Worm (Caenorhabditis elegans) whole organism, L2 larva: ENCODE data around the gene F54F7.10.

ENCODE experiments used
- C34F6.9 ChIP-seq: fragments of 150-350 bp; optimal IDR thresholded peaks from 2 replicates; lab custom pipeline; 2014; ENCODE audit warnings: missing biosample characterization, missing genetic modification characterization
- F13H6.1 ChIP-seq: sonication (generic microtip); optimal IDR thresholded peaks from 2 replicates; lab custom pipeline; 2016; ENCODE audit warnings: missing genetic modification characterization, missing compliant biosample characterization
- R02D3.7 ChIP-seq: fragments of 150-350 bp; optimal IDR thresholded peaks from 2 replicates; lab custom pipeline; 2014; ENCODE audit warnings: missing biosample characterization, missing genetic modification characterization
- ZK546.5 ChIP-seq: sonication (generic microtip); optimal IDR thresholded peaks from 2 replicates; lab custom pipeline; 2017; ENCODE audit warnings: missing biosample characterization, missing genetic modification characterization
- alr-1 ChIP-seq: fragments of 150-350 bp; optimal IDR thresholded peaks from 2 replicates; lab custom pipeline; 2014; ENCODE audit warnings: missing biosample characterization, missing genetic modification characterization
- aly-2 ChIP-seq: fragments of 150-350 bp; optimal IDR thresholded peaks from 2 replicates; lab custom pipeline; 2014; ENCODE audit warnings: missing biosample characterization, missing genetic modification characterization
- ama-1 ChIP-seq: fragments of 150-350 bp; optimal IDR thresholded peaks from 2 replicates; lab custom pipeline; 2018; ENCODE audit warnings: inconsistent platforms
- blmp-1 ChIP-seq: sonication (generic microtip); optimal IDR thresholded peaks from 2 replicates; lab custom pipeline; 2017; ENCODE audit warnings: missing genetic modification characterization, mild to moderate bottlenecking, missing compliant biosample characterization, antibody characterized with exemption, moderate library complexity; ENCODE audit not compliant: insufficient read depth
- ceh-82 ChIP-seq: fragments of 150-350 bp; optimal IDR thresholded peaks from 2 replicates; lab custom pipeline; 2014; ENCODE audit warnings: missing biosample characterization, missing genetic modification characterization
- crh-2 ChIP-seq: sonication (generic microtip); optimal IDR thresholded peaks from 2 replicates; lab custom pipeline; 2017; ENCODE audit warnings: missing biosample characterization, missing genetic modification characterization
- dmd-4 ChIP-seq: sonication (generic microtip); optimal IDR thresholded peaks from 2 replicates; lab custom pipeline; 2017; ENCODE audit warnings: missing biosample characterization, missing genetic modification characterization
- elt-1 ChIP-seq: fragments of 150-350 bp; optimal IDR thresholded peaks from 2 replicates; lab custom pipeline; 2014; ENCODE audit warnings: missing biosample characterization, missing genetic modification characterization
- elt-3 ChIP-seq: sonication (generic microtip); optimal IDR thresholded peaks from 2 replicates; lab custom pipeline; 2017; ENCODE audit warnings: missing biosample characterization, missing genetic modification characterization
- lin-11 ChIP-seq: fragments of 150-350 bp; sonication (generic microtip); optimal IDR thresholded peaks from 2 replicates; lab custom pipeline; 2014; ENCODE audit warnings: missing biosample characterization, missing genetic modification characterization, inconsistent platforms, mixed read lengths
- lin-13 ChIP-seq: fragments of 150-350 bp; optimal IDR thresholded peaks from 2 replicates; lab custom pipeline; 2014; ENCODE audit warnings: missing biosample characterization, missing genetic modification reagents, missing genetic modification characterization
- lin-39 ChIP-seq: fragments of 150-350 bp; optimal IDR thresholded peaks from 2 replicates; lab custom pipeline; 2014; ENCODE audit warnings: missing biosample characterization, missing genetic modification reagents, missing genetic modification characterization
- lsy-2 ChIP-seq, 2 experiments: fragments of 150-350 bp in 1 of 2; sonication (generic microtip) in 1 of 2; optimal IDR thresholded peaks; 2 replicates each; lab custom pipeline; 2014 to 2017; ENCODE audit warnings: missing biosample characterization in 2 of 2, missing genetic modification characterization in 2 of 2
- mab-5 ChIP-seq: fragments of 150-350 bp; optimal IDR thresholded peaks from 2 replicates; lab custom pipeline; 2014; ENCODE audit warnings: missing biosample characterization, missing genetic modification characterization
- nhr-10 ChIP-seq: sonication (generic microtip); optimal IDR thresholded peaks from 2 replicates; lab custom pipeline; 2017; ENCODE audit warnings: missing biosample characterization, missing genetic modification characterization
- nhr-11 ChIP-seq: fragments of 150-350 bp; optimal IDR thresholded peaks from 2 replicates; lab custom pipeline; 2014; ENCODE audit warnings: missing biosample characterization, missing genetic modification characterization
- nhr-12 ChIP-seq: fragments of 150-350 bp; optimal IDR thresholded peaks from 2 replicates; lab custom pipeline; 2014; ENCODE audit warnings: missing biosample characterization, missing genetic modification characterization
- nhr-129 ChIP-seq: fragments of 150-350 bp; optimal IDR thresholded peaks from 2 replicates; lab custom pipeline; 2014; ENCODE audit warnings: missing biosample characterization, missing genetic modification characterization
- nhr-23 ChIP-seq: fragments of 150-350 bp; optimal IDR thresholded peaks from 2 replicates; lab custom pipeline; 2014; ENCODE audit warnings: missing biosample characterization, missing genetic modification reagents, missing genetic modification characterization
- nhr-237 ChIP-seq: fragments of 150-350 bp; optimal IDR thresholded peaks from 2 replicates; lab custom pipeline; 2014; ENCODE audit warnings: missing biosample characterization, missing genetic modification characterization
- nhr-6 ChIP-seq: fragments of 150-350 bp; optimal IDR thresholded peaks from 2 replicates; lab custom pipeline; 2014; ENCODE audit warnings: missing biosample characterization, missing genetic modification characterization
- nhr-77 ChIP-seq: fragments of 150-350 bp; optimal IDR thresholded peaks from 2 replicates; lab custom pipeline; 2014; ENCODE audit warnings: missing biosample characterization, missing genetic modification characterization
- peb-1 ChIP-seq: fragments of 150-350 bp; optimal IDR thresholded peaks from 2 replicates; lab custom pipeline; 2014; ENCODE audit warnings: missing biosample characterization, missing genetic modification characterization
- sem-4 ChIP-seq: fragments of 150-350 bp; optimal IDR thresholded peaks from 2 replicates; lab custom pipeline; 2014; ENCODE audit warnings: missing biosample characterization, missing genetic modification reagents, missing genetic modification characterization
- skn-1 ChIP-seq: sonication (generic microtip); optimal IDR thresholded peaks from 2 replicates; lab custom pipeline; 2017; ENCODE audit warnings: missing biosample characterization, missing genetic modification characterization
- sma-3 ChIP-seq: sonication (generic microtip); optimal IDR thresholded peaks from 2 replicates; lab custom pipeline; 2016; ENCODE audit warnings: missing genetic modification reagents, missing genetic modification characterization, missing compliant biosample characterization
- sma-9 ChIP-seq, 2 experiments: fragments of 150-350 bp in 1 of 2; sonication (generic microtip) in 1 of 2; optimal IDR thresholded peaks; 2 replicates each; lab custom pipeline; 2014 to 2016; ENCODE audit warnings: missing genetic modification characterization in 2 of 2, mild to moderate bottlenecking in 1 of 2, missing biosample characterization in 1 of 2, missing compliant biosample characterization in 1 of 2, missing genetic modification reagents in 1 of 2, moderate library complexity in 1 of 2
- unc-39 ChIP-seq: fragments of 150-350 bp; optimal IDR thresholded peaks from 2 replicates; lab custom pipeline; 2014; ENCODE audit warnings: missing biosample characterization, missing genetic modification characterization
- unc-55 ChIP-seq: fragments of 150-350 bp; sonication (generic microtip); optimal IDR thresholded peaks from 3 replicates; lab custom pipeline; 2014; ENCODE audit warnings: missing biosample characterization, missing genetic modification reagents, missing genetic modification characterization
- unc-62 ChIP-seq: fragments of 150-350 bp; optimal IDR thresholded peaks from 2 replicates; lab custom pipeline; 2014; ENCODE audit warnings: missing biosample characterization, missing genetic modification reagents, missing genetic modification characterization
- zag-1 ChIP-seq: fragments of 150-350 bp; optimal IDR thresholded peaks from 2 replicates; lab custom pipeline; 2014; ENCODE audit warnings: missing biosample characterization, missing genetic modification characterization
- ztf-1 ChIP-seq: fragments of 200-800 bp; sonication (Bioruptor generic); conservative IDR thresholded peaks from 2 replicates; pipeline ENCODE4 v1.3.6; 2022; ENCODE audit warnings: missing genetic modification characterization, missing compliant biosample characterization
- ztf-11 ChIP-seq: sonication (generic microtip); optimal IDR thresholded peaks from 2 replicates; lab custom pipeline; 2017; ENCODE audit warnings: missing biosample characterization, missing genetic modification characterization
- ztf-4 ChIP-seq: fragments of 150-350 bp; optimal IDR thresholded peaks from 2 replicates; lab custom pipeline; 2014; ENCODE audit warnings: missing biosample characterization, missing genetic modification characterization

The F54F7.10 gene

DNA sequence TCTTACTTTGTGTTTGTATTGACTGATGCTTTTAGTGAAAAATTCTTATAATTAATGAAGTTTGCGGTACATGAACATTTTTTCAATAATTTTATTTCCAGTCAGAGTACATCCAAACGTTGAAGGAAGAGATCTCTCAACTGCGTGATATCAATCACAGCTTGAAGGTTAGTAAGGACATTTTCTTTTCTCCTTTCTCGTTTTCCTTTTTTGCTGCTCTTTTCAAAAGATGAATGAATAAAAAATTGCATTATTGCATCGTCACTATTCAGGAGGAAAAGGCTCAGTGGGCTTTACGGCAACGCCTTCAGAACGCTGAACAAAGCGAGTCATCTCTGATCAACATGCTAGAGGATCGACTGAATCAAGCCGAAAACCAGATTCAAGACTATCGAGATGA is 36.5 kb upstream of the F54F7.10 start:
- TF ChIP-seq sma-9 (GFP tag; optimal IDR thresholded peaks at IDR 0.05; lab: Kevin White, UChicago) (no peak), sma-9 (tag; optimal IDR thresholded peaks at IDR 0.05; lab: Kevin White, UChicago) (no peak), nhr-6 (tag; lab: Kevin White, UChicago) (no peak), aly-2 (tag; lab: Kevin White, UChicago) (no peak), ama-1 (lab: Kevin White, UChicago) (no peak), F13H6.1 (tag; lab: Kevin White, UChicago) (no peak), ztf-4 (tag; lab: Kevin White, UChicago) (no peak)
- TF ChIP-seq, all 48 proteins: peak for 0

DNA sequence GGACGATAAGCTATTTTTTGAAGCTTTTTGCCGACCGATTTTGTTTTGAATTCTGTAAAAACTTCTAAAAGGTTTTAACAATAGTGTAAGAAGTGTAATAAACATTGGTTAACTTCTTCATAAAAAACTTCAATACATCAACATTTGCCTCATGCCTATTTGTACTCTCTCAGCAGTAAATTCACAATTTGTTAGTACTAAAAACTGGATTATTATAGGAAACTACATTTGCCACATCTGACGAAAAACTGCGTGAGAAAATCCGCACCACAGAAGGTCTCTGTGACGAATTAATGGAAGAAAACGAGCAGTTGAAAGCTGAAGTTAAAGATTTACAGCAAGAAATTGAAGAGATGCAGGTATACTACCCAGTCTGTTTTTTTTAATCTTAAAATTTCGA is 35.9 kb upstream of the F54F7.10 start:
- TF ChIP-seq elt-1 (tag; lab: Kevin White, UChicago): no peak
- TF ChIP-seq nhr-12: no peak
- TF ChIP-seq ztf-1 (GFP tag; lab: Robert Waterston, UW): no peak
- TF ChIP-seq mab-5 (tag; lab: Kevin White, UChicago): no peak
- TF ChIP-seq ZK546.5 (tag; lab: Kevin White, UChicago): no peak
- no peak for TF ChIP-seq alr-1
- no peak for TF ChIP-seq lin-13
- no peak for TF ChIP-seq nhr-237 (tag; lab: Kevin White, UChicago)
- no peak for TF ChIP-seq R02D3.7 (tag; lab: Kevin White, UChicago)
- TF ChIP-seq zag-1 (tag; lab: Kevin White, UChicago): no peak
- no peak for TF ChIP-seq ama-1 (lab: Kevin White, UChicago)
- TF ChIP-seq nhr-129 (tag; lab: Kevin White, UChicago): no peak
- no peak for TF ChIP-seq nhr-6 (tag; lab: Kevin White, UChicago)
- no peak for TF ChIP-seq nhr-10 (tag; lab: Kevin White, UChicago)
- TF ChIP-seq unc-39 (tag; lab: Kevin White, UChicago): no peak
- no peak for TF ChIP-seq unc-55 (GFP tag; lab: Kevin White, UChicago)
- TF ChIP-seq skn-1 (tag; lab: Kevin White, UChicago): no peak
- TF ChIP-seq nhr-77: no peak

DNA sequence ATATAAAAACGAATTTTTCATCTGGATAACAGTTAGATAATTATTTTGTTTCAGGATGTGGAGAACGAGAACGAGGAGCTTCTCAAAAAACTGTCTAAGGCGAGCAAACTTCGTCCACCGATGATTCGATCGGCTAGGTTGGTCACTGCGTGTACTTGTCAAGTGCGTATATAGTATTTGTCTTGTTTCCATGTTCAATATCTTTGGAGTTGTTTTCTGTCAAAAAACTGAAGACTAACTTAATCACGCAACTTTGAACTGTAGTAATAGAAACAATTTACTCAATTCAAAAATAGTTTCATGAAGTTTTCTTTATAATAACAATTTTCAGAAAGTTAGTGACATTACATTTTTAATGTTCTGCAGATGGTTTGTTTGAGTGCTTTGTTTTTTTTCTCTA is 34.7 kb upstream of the F54F7.10 start:
- TF ChIP-seq C34F6.9: no peak
- TF ChIP-seq unc-62 (GFP tag; lab: Kevin White, UChicago): no peak
- TF ChIP-seq unc-55 (GFP tag; lab: Kevin White, UChicago): no peak
- no peak for TF ChIP-seq elt-3
- TF ChIP-seq lsy-2 (tag; optimal IDR thresholded peaks at IDR 0.05; lab: Kevin White, UChicago): no peak
- no peak for TF ChIP-seq F13H6.1 (tag; lab: Kevin White, UChicago)
- no peak for TF ChIP-seq unc-39 (tag; lab: Kevin White, UChicago)
- no peak for TF ChIP-seq nhr-11 (tag; lab: Kevin White, UChicago)
- no peak for TF ChIP-seq nhr-23
- TF ChIP-seq blmp-1: no peak
- no peak for TF ChIP-seq dmd-4 (tag; lab: Kevin White, UChicago)
- TF ChIP-seq sma-3 (GFP tag; lab: Kevin White, UChicago): no peak
- no peak for TF ChIP-seq ceh-82
- no peak for TF ChIP-seq ztf-11 (tag; lab: Kevin White, UChicago)
- no peak for TF ChIP-seq mab-5 (tag; lab: Kevin White, UChicago)
- no peak for TF ChIP-seq sma-9 (GFP tag; optimal IDR thresholded peaks at IDR 0.05; lab: Kevin White, UChicago)
- TF ChIP-seq sma-9 (tag; optimal IDR thresholded peaks at IDR 0.05; lab: Kevin White, UChicago): no peak
- no peak for TF ChIP-seq nhr-10 (tag; lab: Kevin White, UChicago)
- no peak for TF ChIP-seq nhr-6 (tag; lab: Kevin White, UChicago)
- TF ChIP-seq aly-2 (tag; lab: Kevin White, UChicago): no peak

DNA sequence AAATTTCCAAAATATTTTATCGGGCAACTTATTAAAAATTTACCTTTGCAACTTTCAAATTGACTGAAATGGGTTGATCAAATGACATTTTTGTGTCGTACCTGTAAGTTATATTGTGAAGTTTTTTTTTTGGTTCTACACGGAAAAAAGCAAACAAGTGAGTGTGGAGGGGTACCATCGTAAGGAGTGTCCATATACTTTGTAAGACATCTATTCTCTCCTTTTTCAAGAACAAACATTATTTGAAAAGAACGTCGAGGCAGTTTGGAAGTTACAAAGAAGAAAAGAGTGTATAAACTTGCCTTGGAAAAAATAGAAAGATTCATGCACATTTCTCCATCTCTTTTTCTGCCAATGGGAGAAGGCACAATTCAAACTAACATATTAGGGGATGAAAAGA is 26.0 kb upstream of the F54F7.10 start, which contains the start of gene taf-7.1:
TSS of gene taf-7.1 (minus strand) at position 101 of the 400 bp plus-strand sequence.
- no peak for TF ChIP-seq zag-1 (tag; lab: Kevin White, UChicago)
- TF ChIP-seq nhr-10 (tag; lab: Kevin White, UChicago): no peak
- no peak for TF ChIP-seq unc-62 (GFP tag; lab: Kevin White, UChicago)
- no peak for TF ChIP-seq nhr-237 (tag; lab: Kevin White, UChicago)
- TF ChIP-seq unc-55 (GFP tag; lab: Kevin White, UChicago): no peak
- no peak for TF ChIP-seq lin-11 (tag; lab: Kevin White, UChicago)
- no peak for TF ChIP-seq F13H6.1 (tag; lab: Kevin White, UChicago)
- TF ChIP-seq skn-1 (tag; lab: Kevin White, UChicago): no peak
- no peak for TF ChIP-seq elt-1 (tag; lab: Kevin White, UChicago)
- no peak for TF ChIP-seq crh-2 (tag; lab: Kevin White, UChicago)
- TF ChIP-seq ZK546.5 (tag; lab: Kevin White, UChicago): no peak
- no peak for TF ChIP-seq lin-39 (tag; lab: Kevin White, UChicago)
- TF ChIP-seq peb-1 (tag; lab: Kevin White, UChicago): no peak
- no peak for TF ChIP-seq sem-4 (tag; lab: Kevin White, UChicago)
- TF ChIP-seq ztf-4 (tag; lab: Kevin White, UChicago): no peak
- TF ChIP-seq dmd-4 (tag; lab: Kevin White, UChicago): no peak
- no peak for TF ChIP-seq nhr-11 (tag; lab: Kevin White, UChicago)
- TF ChIP-seq sma-9 (GFP tag; optimal IDR thresholded peaks at IDR 0.05; lab: Kevin White, UChicago): no peak
- no peak for TF ChIP-seq sma-9 (tag; optimal IDR thresholded peaks at IDR 0.05; lab: Kevin White, UChicago)
- TF ChIP-seq ama-1 (lab: Kevin White, UChicago): no peak
- no peak for TF ChIP-seq lsy-2 (tag; optimal IDR thresholded peaks at IDR 0.05; lab: Kevin White, UChicago)
